Worm (Caenorhabditis elegans): ENCODE data around the gene ZK666.2.

Gene ZK666.2

ce11 chrII:10464230-10464920, 7.3 kb downstream of the ZK666.2 start, which contains the start of the genes ZK673.6 and sdz-37:
Gene ZK673.6 (minus strand): TSS chrII:10464330.
Gene sdz-37 (plus strand): TSS chrII:10464870.
- TF ChIP-seq sma-3 (GFP tag; optimal IDR thresholded peaks at IDR 0.05) (no peak), aly-2 (tag; optimal IDR thresholded peaks at IDR 0.05) (no peak), zag-1 (tag; optimal IDR thresholded peaks at IDR 0.05) (no peak), sma-9 (GFP tag; optimal IDR thresholded peaks at IDR 0.05) (no peak), sma-9 (tag; optimal IDR thresholded peaks at IDR 0.05) (no peak), nhr-12 (tag; optimal IDR thresholded peaks at IDR 0.05) (no peak), elt-1 (tag; optimal IDR thresholded peaks at IDR 0.05) (no peak), nhr-10 (tag; optimal IDR thresholded peaks at IDR 0.05) (no peak), gmeb-1 (tag; optimal IDR thresholded peaks at IDR 0.05) (no peak), ceh-16 (tag; optimal IDR thresholded peaks at IDR 0.05) (no peak), nhr-129 (tag; optimal IDR thresholded peaks at IDR 0.05) (no peak), peb-1 (tag; optimal IDR thresholded peaks at IDR 0.05) (no peak), lin-13 (GFP tag; optimal IDR thresholded peaks at IDR 0.05) (no peak), nhr-21 (tag; optimal IDR thresholded peaks at IDR 0.05) (no peak), snpc-4 (tag; optimal IDR thresholded peaks at IDR 0.05) (no peak), nhr-77 (tag; optimal IDR thresholded peaks at IDR 0.05) (no peak), mab-5 (tag; optimal IDR thresholded peaks at IDR 0.05) (no peak), nhr-11 (tag; optimal IDR thresholded peaks at IDR 0.05) (no peak), ztf-11 (tag; optimal IDR thresholded peaks at IDR 0.05) (no peak)

ce11 chrII:10461207-10461606, 10.5 kb downstream of the ZK666.2 start, which contains the start of gene ZK673.5:
Gene ZK673.5 (plus strand): TSS chrII:10461507.
- no peak for TF ChIP-seq aly-2 (tag; optimal IDR thresholded peaks at IDR 0.05)
- TF ChIP-seq nhr-10 (tag; optimal IDR thresholded peaks at IDR 0.05): no peak
- no peak for TF ChIP-seq peb-1 (tag; optimal IDR thresholded peaks at IDR 0.05)
- no peak for TF ChIP-seq skn-1 (tag; optimal IDR thresholded peaks at IDR 0.05)
- TF ChIP-seq ZK546.5 (tag; optimal IDR thresholded peaks at IDR 0.05): no peak
- TF ChIP-seq dmd-4 (tag; optimal IDR thresholded peaks at IDR 0.05): no peak
- TF ChIP-seq nhr-21 (tag; optimal IDR thresholded peaks at IDR 0.05): no peak
- TF ChIP-seq nhr-23 (tag; optimal IDR thresholded peaks at IDR 0.05): no peak
- no peak for TF ChIP-seq ztf-4 (tag; optimal IDR thresholded peaks at IDR 0.05)
- no peak for TF ChIP-seq lin-13 (GFP tag; optimal IDR thresholded peaks at IDR 0.05)
- TF ChIP-seq nhr-237 (tag; optimal IDR thresholded peaks at IDR 0.05): no peak
- no peak for TF ChIP-seq nhr-129 (tag; optimal IDR thresholded peaks at IDR 0.05)
- no peak for TF ChIP-seq sma-9 (GFP tag; optimal IDR thresholded peaks at IDR 0.05)
- TF ChIP-seq sma-9 (tag; optimal IDR thresholded peaks at IDR 0.05): no peak
- TF ChIP-seq ceh-82 (tag; optimal IDR thresholded peaks at IDR 0.05): no peak
- no peak for TF ChIP-seq F13H6.1 (tag; optimal IDR thresholded peaks at IDR 0.05)

DNA sequence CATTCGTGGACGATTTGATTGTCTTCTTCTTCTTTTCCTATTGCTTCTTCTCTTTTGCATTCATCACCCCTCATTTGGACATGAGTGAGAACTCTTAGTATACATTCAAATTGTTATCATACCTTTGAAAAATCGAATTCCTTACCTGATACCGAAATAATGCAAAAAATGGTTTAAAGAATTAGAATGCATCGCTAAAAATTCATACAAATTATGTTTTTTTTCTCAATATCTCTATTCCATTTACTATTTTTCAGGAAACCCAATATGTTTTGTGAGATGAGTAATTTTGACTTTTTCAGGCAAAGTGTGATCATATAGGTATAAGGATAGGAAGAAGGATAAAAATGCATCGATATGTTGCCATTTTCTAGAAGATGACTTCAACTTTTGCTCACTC, 14.7 kb downstream of the ZK666.2 start, which contains the start of gene ZK673.11:
TSS of gene ZK673.11 (plus strand) at position 301 of the 400 bp plus-strand sequence.
- TF ChIP-seq sem-4 (tag; optimal IDR thresholded peaks at IDR 0.05) (no peak), ztf-1 (GFP tag; conservative IDR thresholded peaks at IDR 0.05) (no peak), C34F6.9 (tag; optimal IDR thresholded peaks at IDR 0.05) (no peak), mdl-1 (tag; optimal IDR thresholded peaks at IDR 0.05) (no peak), lsy-2 (tag; optimal IDR thresholded peaks at IDR 0.05) (no peak), ceh-82 (tag; optimal IDR thresholded peaks at IDR 0.05) (no peak), nhr-21 (tag; optimal IDR thresholded peaks at IDR 0.05) (no peak), lin-13 (GFP tag; optimal IDR thresholded peaks at IDR 0.05) (no peak), mab-5 (tag; optimal IDR thresholded peaks at IDR 0.05) (no peak), lin-39 (tag; optimal IDR thresholded peaks at IDR 0.05) (no peak), nhr-237 (tag; optimal IDR thresholded peaks at IDR 0.05) (no peak), alr-1 (tag; optimal IDR thresholded peaks at IDR 0.05) (no peak), nhr-23 (tag; optimal IDR thresholded peaks at IDR 0.05) (no peak), lin-11 (tag; optimal IDR thresholded peaks at IDR 0.05) (no peak), aly-2 (tag; optimal IDR thresholded peaks at IDR 0.05) (no peak)

DNA sequence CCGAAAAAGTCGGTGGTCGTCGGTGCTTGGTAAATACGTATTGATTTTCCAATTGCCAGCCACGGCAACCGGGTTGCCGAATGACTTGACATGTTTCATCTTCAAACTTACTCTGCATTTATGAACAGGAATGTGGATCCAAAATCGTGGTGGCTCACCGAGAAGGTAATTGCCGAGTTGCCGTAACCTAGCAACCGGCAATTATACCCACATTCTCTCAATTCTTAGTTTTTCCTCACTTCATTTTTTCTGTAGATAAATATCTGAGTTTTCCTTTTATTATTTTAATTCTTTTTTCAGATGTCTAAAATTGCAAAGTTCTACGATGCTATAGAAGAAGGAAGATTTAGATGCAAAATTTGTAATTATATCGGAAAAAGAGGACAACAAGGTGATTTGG, 19.1 kb downstream of the ZK666.2 start, which contains the start of gene ZK673.4:
TSS of gene ZK673.4 (plus strand) at position 301 of the 400 bp plus-strand sequence.
- TF ChIP-seq ztf-4 (tag; optimal IDR thresholded peaks at IDR 0.05) (no peak), mdl-1 (tag; optimal IDR thresholded peaks at IDR 0.05) (no peak), peb-1 (tag; optimal IDR thresholded peaks at IDR 0.05) (no peak), skn-1 (tag; optimal IDR thresholded peaks at IDR 0.05) (no peak), nhr-25 (tag; optimal IDR thresholded peaks at IDR 0.05) (no peak), elt-3 (tag; optimal IDR thresholded peaks at IDR 0.05) (no peak), ztf-11 (tag; optimal IDR thresholded peaks at IDR 0.05) (no peak), lin-11 (tag; optimal IDR thresholded peaks at IDR 0.05) (no peak)
